Fruit fly (Drosophila melanogaster): ENCODE data around the gene Naa20B.

The Naa20B gene

DNA sequence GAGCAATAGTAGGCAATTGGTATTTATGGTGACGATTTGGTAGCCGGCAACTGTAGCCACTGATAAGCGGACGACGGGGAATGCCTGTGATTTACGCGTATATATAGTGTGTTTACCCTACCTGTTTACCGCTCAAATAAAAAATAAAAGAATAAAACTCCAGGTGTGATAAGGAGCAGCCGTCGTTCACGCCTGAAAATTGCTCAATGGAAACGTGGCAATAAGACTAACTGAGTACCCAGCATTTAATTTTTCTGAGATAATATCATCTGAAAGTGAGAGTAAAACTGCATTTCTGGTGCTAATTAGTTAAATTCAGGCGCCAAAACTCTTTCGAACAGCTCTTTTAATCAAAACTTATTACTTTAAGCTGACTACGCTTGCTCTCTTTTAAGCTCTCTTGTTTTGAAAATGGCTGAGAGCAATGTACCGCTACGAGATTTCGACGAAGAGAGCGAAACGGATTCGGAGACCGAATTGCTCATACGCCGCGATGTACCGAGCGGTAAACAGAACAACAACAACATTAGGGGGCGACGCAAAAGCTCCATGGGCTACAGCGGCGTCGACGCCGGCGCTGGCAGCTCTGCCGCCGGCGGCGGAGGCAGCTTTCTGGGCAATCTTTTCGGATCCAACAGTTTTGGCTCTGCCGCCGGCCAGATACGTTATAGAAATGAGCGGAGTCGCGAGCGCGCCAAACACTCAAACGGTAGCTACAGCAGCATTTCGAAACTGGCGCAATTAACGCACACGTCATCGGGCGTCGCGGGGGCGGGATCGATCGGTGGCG is 33.2 kb downstream of the Naa20B start (continued):
- no peak for TF ChIP-seq nmo (GFP tag; optimal IDR thresholded peaks at IDR 0.05)
- peak; percentile 37 for TF ChIP-seq CG8359 (GFP tag; optimal IDR thresholded peaks at IDR 0.05; ENCODE audit: borderline replicate concordance)
- peak; percentile 76 for TF ChIP-seq sna (GFP tag; IDR thresholded peaks at IDR 0.05; ENCODE audit: partially characterized antibody)
- no peak for TF ChIP-seq hb (GFP tag; IDR thresholded peaks at IDR 0.05; ENCODE audit: partially characterized antibody)
- peak; percentile 96 for TF ChIP-seq ATbp (GFP tag; optimal IDR thresholded peaks at IDR 0.05)
- TF ChIP-seq run (tag; optimal IDR thresholded peaks at IDR 0.05): peak; percentile 64
- TF ChIP-seq CG6254 (GFP tag; optimal IDR thresholded peaks at IDR 0.05): peak; percentile 44
- no peak; the same call in 1 of the 2 replicates for TF ChIP-seq Oaz (GFP tag; IDR thresholded peaks at IDR 0.05)
- peak; percentile 98 for TF ChIP-seq CG3163 (GFP tag; optimal IDR thresholded peaks at IDR 0.05)
- no peak for TF ChIP-seq btn (GFP tag; optimal IDR thresholded peaks at IDR 0.05)
- peak; percentile 61 for TF ChIP-seq CoRest (tag; optimal IDR thresholded peaks at IDR 0.05)
- peak; percentile 97 for TF ChIP-seq Jarid2 (GFP tag; optimal IDR thresholded peaks at IDR 0.05)
- peak; percentile 72 for TF ChIP-seq eyg (GFP tag; optimal IDR thresholded peaks at IDR 0.05)
- no peak for TF ChIP-seq CG30403 (GFP tag; optimal IDR thresholded peaks at IDR 0.05)
- peak; percentile 81 for TF ChIP-seq CG42726 (GFP tag; IDR thresholded peaks at IDR 0.05; ENCODE audit: partially characterized antibody)
- no peak for TF ChIP-seq CkIIα-i1 (GFP tag; IDR thresholded peaks at IDR 0.05)
- TF ChIP-seq trh (GFP tag; optimal IDR thresholded peaks at IDR 0.05): peak; percentile 14
- TF ChIP-seq CG4707 (GFP tag; optimal IDR thresholded peaks at IDR 0.05): peak; percentile 73
- peak; percentile 41 for TF ChIP-seq Oli (tag; optimal IDR thresholded peaks at IDR 0.05)
- TF ChIP-seq bsh (GFP tag; optimal IDR thresholded peaks at IDR 0.05): peak in 1 of 2 experiments; percentile 82
- TF ChIP-seq crc (GFP tag; optimal IDR thresholded peaks at IDR 0.05): peak; percentile 33
- TF ChIP-seq fd96Cb (tag; optimal IDR thresholded peaks at IDR 0.05): peak; percentile 29
- TF ChIP-seq tio (GFP tag; optimal IDR thresholded peaks at IDR 0.05): no peak
- TF ChIP-seq kah (GFP tag; optimal IDR thresholded peaks at IDR 0.05): peak; percentile 66
- TF ChIP-seq CG16815 (GFP tag; optimal IDR thresholded peaks at IDR 0.05): no peak
- peak; percentile 56; the same call in 1 of the 2 replicates for TF ChIP-seq CG31441 (GFP tag; IDR thresholded peaks at IDR 0.05)
- peak; percentile 95 for TF ChIP-seq CG6765 (GFP tag; optimal IDR thresholded peaks at IDR 0.05)
- peak; percentile 75 for TF ChIP-seq CG6854 (GFP tag; optimal IDR thresholded peaks at IDR 0.05)
- TF ChIP-seq CG11093 (GFP tag; IDR thresholded peaks at IDR 0.05): no peak
- TF ChIP-seq Ets65A (GFP tag): no peak
- no peak for TF ChIP-seq Dref (GFP tag; IDR thresholded peaks at IDR 0.05)
- TF ChIP-seq HmgZ (tag; optimal IDR thresholded peaks at IDR 0.05): peak; percentile 70
- TF ChIP-seq sob (GFP tag; IDR thresholded peaks at IDR 0.05): peak; percentile 36
- TF ChIP-seq tll (GFP tag; optimal IDR thresholded peaks at IDR 0.05): no peak
- no peak for TF ChIP-seq mld (GFP tag; IDR thresholded peaks at IDR 0.05; ENCODE audit: partially characterized antibody)
- TF ChIP-seq scrt (GFP tag; optimal IDR thresholded peaks at IDR 0.05): peak; percentile 89
- TF ChIP-seq CG7786 (GFP tag; optimal IDR thresholded peaks at IDR 0.05): no peak
- TF ChIP-seq CG3847 (GFP tag; IDR thresholded peaks at IDR 0.05): no peak
- no peak for TF ChIP-seq CG30020 (tag; optimal IDR thresholded peaks at IDR 0.05)
- peak; percentile 66 for TF ChIP-seq CG34224 (GFP tag; IDR thresholded peaks at IDR 0.05; ENCODE audit: partially characterized antibody)
- no peak for TF ChIP-seq esg (GFP tag; conservative IDR thresholded peaks at IDR 0.05)
- TF ChIP-seq CG8478 (optimal IDR thresholded peaks at IDR 0.05): no peak
- TF ChIP-seq Hey (tag; optimal IDR thresholded peaks at IDR 0.05): peak; percentile 87
- TF ChIP-seq onecut (GFP tag; IDR thresholded peaks at IDR 0.05): peak; percentile 79
- TF ChIP-seq zfh1 (GFP tag; IDR thresholded peaks at IDR 0.05): no peak; the same call in 2 of the 3 replicates
- 0 out of 3 replicates have a peak, but pooled peaks have one; percentile 21 for TF ChIP-seq CG17361 (GFP tag; IDR thresholded peaks at IDR 0.05)
- peak; percentile 78 for TF ChIP-seq CG12659 (GFP tag; optimal IDR thresholded peaks at IDR 0.05)
- no peak for TF ChIP-seq Dip2 (GFP tag; IDR thresholded peaks at IDR 0.05)

Measured in whole organism, embryonic.